Fruit fly (Drosophila melanogaster) whole organism, embryonic: ENCODE data around the gene Rab39.

Experiments
- CG10274 ChIP-seq: fragments of 200-800 bp; sonication (Bioruptor generic); optimal IDR thresholded peaks from 3 replicates; lab custom pipeline; 2017; ENCODE audit warnings: missing biosample characterization, mild to moderate bottlenecking, missing genetic modification characterization
- CG10543 ChIP-seq: fragments of 200-800 bp; sonication (Bioruptor generic); optimal IDR thresholded peaks from 3 replicates; lab custom pipeline; 2017; ENCODE audit warnings: missing biosample characterization, mild to moderate bottlenecking, missing genetic modification characterization, moderate library complexity
- CG10979 ChIP-seq: fragments of 200-800 bp; sonication (Bioruptor generic); optimal IDR thresholded peaks from 2 replicates; lab custom pipeline; 2018; ENCODE audit warnings: missing biosample characterization, mild to moderate bottlenecking, missing genetic modification characterization, moderate library complexity
- CG11504 ChIP-seq: fragments of 200-800 bp; sonication (Bioruptor generic); optimal IDR thresholded peaks from 3 replicates; lab custom pipeline; 2019; ENCODE audit warnings: missing biosample characterization, mild to moderate bottlenecking, missing genetic modification characterization, moderate library complexity
- CG12104 ChIP-seq: fragments of 200-800 bp; sonication (Bioruptor generic); optimal IDR thresholded peaks from 3 replicates; lab custom pipeline; 2016; ENCODE audit warnings: missing biosample characterization, missing genetic modification characterization
- CG12219 ChIP-seq: fragments of 200-800 bp; sonication (Bioruptor generic); optimal IDR thresholded peaks from 3 replicates; lab custom pipeline; 2018; ENCODE audit warnings: missing biosample characterization, mild to moderate bottlenecking, missing genetic modification characterization
- CG12659 ChIP-seq: fragments of 200-800 bp; sonication (Bioruptor generic); optimal IDR thresholded peaks from 3 replicates; lab custom pipeline; 2017; ENCODE audit warnings: mild to moderate bottlenecking, missing biosample characterization, missing genetic modification reagents, missing genetic modification characterization
- CG14667 ChIP-seq: fragments of 200-800 bp; sonication (Bioruptor generic); IDR thresholded peaks from 2 replicates; pipeline ENCODE4 v1.3.6; 2022; ENCODE audit warnings: missing biosample characterization, missing genetic modification characterization
- CG17361 ChIP-seq: fragments of 200-800 bp; sonication (Bioruptor generic); IDR thresholded peaks from 3 replicates; pipeline ENCODE4 v1.3.6; 2022; ENCODE audit warnings: missing biosample characterization, missing genetic modification characterization
- CG17612 ChIP-seq: fragments of 200-800 bp; sonication (Bioruptor generic); IDR thresholded peaks from 2 replicates; pipeline ENCODE4 v1.3.6; 2022; ENCODE audit warnings: missing biosample characterization, missing genetic modification characterization
- CG1792 ChIP-seq: fragments of 200-800 bp; sonication (Bioruptor generic); optimal IDR thresholded peaks from 2 replicates; lab custom pipeline; 2016; ENCODE audit warnings: missing biosample characterization, missing genetic modification characterization
- CG1832 ChIP-seq: fragments of 200-800 bp; sonication (Bioruptor generic); optimal IDR thresholded peaks from 2 replicates; lab custom pipeline; 2017; ENCODE audit warnings: missing biosample characterization, mild to moderate bottlenecking, missing genetic modification characterization, inconsistent platforms
- CG42726 ChIP-seq: fragments of 200-800 bp; sonication (Bioruptor generic); IDR thresholded peaks from 2 replicates; pipeline ENCODE4 v1.3.6; 2022; ENCODE audit warnings: missing biosample characterization, missing genetic modification characterization; ENCODE audit not compliant: partially characterized antibody
- CG7963 ChIP-seq: fragments of 200-800 bp; sonication (Bioruptor generic); IDR thresholded peaks from 3 replicates; pipeline ENCODE4 v1.3.6; 2022; ENCODE audit warnings: missing biosample characterization, missing genetic modification characterization; ENCODE audit not compliant: partially characterized antibody
- CG8281 ChIP-seq: fragments of 200-800 bp; sonication (Bioruptor generic); optimal IDR thresholded peaks from 2 replicates; lab custom pipeline; 2018; ENCODE audit warnings: missing biosample characterization, mild to moderate bottlenecking, missing genetic modification characterization, moderate library complexity
- CG9727 ChIP-seq: fragments of 200-800 bp; sonication (Bioruptor generic); optimal IDR thresholded peaks from 3 replicates; lab custom pipeline; 2017; ENCODE audit warnings: missing biosample characterization, mild to moderate bottlenecking, missing genetic modification characterization
- Hr51 ChIP-seq, 2 experiments: fragments of 200-800 bp; sonication (Bioruptor generic); optimal IDR thresholded peaks; 2 replicates in 1 of 2; 3 replicates in 1 of 2; lab custom pipeline; 2016 to 2018; ENCODE audit warnings: missing biosample characterization in 2 of 2, missing genetic modification characterization in 2 of 2, mild to moderate bottlenecking in 1 of 2, moderate library complexity in 1 of 2
- Lhr ChIP-seq: fragments of 200-800 bp; sonication (Bioruptor generic); optimal IDR thresholded peaks from 3 replicates; lab custom pipeline; 2017; ENCODE audit warnings: mild to moderate bottlenecking, missing biosample characterization, missing genetic modification reagents, missing genetic modification characterization
- Meics ChIP-seq: fragments of 200-800 bp; sonication (Bioruptor generic); optimal IDR thresholded peaks from 2 replicates; lab custom pipeline; 2017; ENCODE audit warnings: missing biosample characterization, mild to moderate bottlenecking, missing genetic modification characterization
- Mrtf ChIP-seq: fragments of 200-800 bp; sonication (Bioruptor generic); IDR thresholded peaks from 3 replicates; pipeline ENCODE4 v1.3.6; 2022; ENCODE audit warnings: missing biosample characterization, missing genetic modification characterization
- NC2α ChIP-seq: fragments of 200-800 bp; sonication (Bioruptor generic); optimal IDR thresholded peaks from 2 replicates; lab custom pipeline; 2016; ENCODE audit warnings: missing biosample characterization, missing genetic modification characterization
- NC2β ChIP-seq: fragments of 200-800 bp; sonication (Bioruptor generic); optimal IDR thresholded peaks from 2 replicates; lab custom pipeline; 2016; ENCODE audit warnings: missing biosample characterization, missing genetic modification characterization
- NK7.1 ChIP-seq: fragments of 200-800 bp; sonication (Bioruptor generic); optimal IDR thresholded peaks from 3 replicates; lab custom pipeline; 2016; ENCODE audit warnings: missing biosample characterization, missing genetic modification characterization
- Neu2 ChIP-seq: fragments of 200-800 bp; sonication (Bioruptor generic); optimal IDR thresholded peaks from 3 replicates; lab custom pipeline; 2016; ENCODE audit warnings: missing biosample characterization, missing genetic modification characterization, borderline replicate concordance
- Poxn ChIP-seq: fragments of 200-800 bp; sonication (Bioruptor generic); IDR thresholded peaks from 2 replicates; pipeline ENCODE4 v1.3.6; 2022; ENCODE audit warnings: missing biosample characterization, missing genetic modification characterization
- Ssrp ChIP-seq: fragments of 200-800 bp; sonication (Bioruptor generic); optimal IDR thresholded peaks from 2 replicates; lab custom pipeline; 2018; ENCODE audit warnings: missing biosample characterization, mild to moderate bottlenecking, missing genetic modification characterization, moderate library complexity
- aop ChIP-seq: fragments of 200-800 bp; sonication (Bioruptor generic); IDR thresholded peaks from 2 replicates; pipeline ENCODE4 v1.3.6; 2022; ENCODE audit warnings: missing biosample characterization, missing genetic modification characterization
- bigmax ChIP-seq: fragments of 200-800 bp; sonication (Bioruptor generic); optimal IDR thresholded peaks from 2 replicates; lab custom pipeline; 2018; ENCODE audit warnings: missing biosample characterization, mild to moderate bottlenecking, missing genetic modification characterization
- bsh ChIP-seq, 2 experiments: fragments of 200-800 bp; sonication (Bioruptor generic); optimal IDR thresholded peaks; 2 replicates each; lab custom pipeline; 2017 to 2018; ENCODE audit warnings: mild to moderate bottlenecking in 2 of 2, missing biosample characterization in 2 of 2, missing genetic modification characterization in 2 of 2, moderate library complexity in 1 of 2
- chinmo ChIP-seq: fragments of 200-800 bp; sonication (Bioruptor generic); IDR thresholded peaks from 4 replicates; pipeline ENCODE4 v1.3.6; 2022; ENCODE audit warnings: missing biosample characterization, missing genetic modification characterization; ENCODE audit not compliant: partially characterized antibody
- crc ChIP-seq: fragments of 200-800 bp; sonication (Bioruptor generic); optimal IDR thresholded peaks from 2 replicates; lab custom pipeline; 2016; ENCODE audit warnings: missing biosample characterization, missing genetic modification characterization
- danr ChIP-seq: fragments of 200-800 bp; sonication (Bioruptor generic); IDR thresholded peaks from 2 replicates; pipeline ENCODE4 v1.3.6; 2022; ENCODE audit warnings: missing biosample characterization, missing genetic modification characterization
- fu2 ChIP-seq: fragments of 200-800 bp; sonication (Bioruptor generic); optimal IDR thresholded peaks from 2 replicates; lab custom pipeline; 2016; ENCODE audit warnings: missing biosample characterization, missing genetic modification characterization
- gro ChIP-seq: fragments of 200-800 bp; sonication (Bioruptor generic); optimal IDR thresholded peaks from 2 replicates; lab custom pipeline; 2016; ENCODE audit warnings: missing biosample characterization, missing genetic modification characterization
- gt ChIP-seq: fragments of 200-800 bp; sonication (Bioruptor generic); IDR thresholded peaks from 2 replicates; pipeline ENCODE4 v1.3.6; 2022; ENCODE audit warnings: missing biosample characterization, missing genetic modification characterization
- hb ChIP-seq: fragments of 200-800 bp; sonication (Bioruptor generic); IDR thresholded peaks from 3 replicates; pipeline ENCODE4 v1.3.6; 2022; ENCODE audit warnings: missing biosample characterization, missing genetic modification characterization; ENCODE audit not compliant: partially characterized antibody
- her ChIP-seq: fragments of 200-800 bp; sonication (Bioruptor generic); optimal IDR thresholded peaks from 2 replicates; lab custom pipeline; 2016; ENCODE audit warnings: missing biosample characterization, missing genetic modification characterization
- klu ChIP-seq: fragments of 200-800 bp; sonication (Bioruptor generic); IDR thresholded peaks from 2 replicates; pipeline ENCODE4 v1.3.6; 2022; ENCODE audit warnings: missing biosample characterization, missing genetic modification characterization
- peb ChIP-seq: fragments of 200-800 bp; sonication (Bioruptor generic); IDR thresholded peaks from 2 replicates; pipeline ENCODE4 v1.3.6; 2022; ENCODE audit warnings: missing biosample characterization, missing genetic modification characterization
- psq ChIP-seq: fragments of 200-800 bp; sonication (Bioruptor generic); optimal IDR thresholded peaks from 2 replicates; lab custom pipeline; 2017; ENCODE audit warnings: missing biosample characterization, missing genetic modification characterization
- pzg ChIP-seq: fragments of 200-800 bp; sonication (Bioruptor generic); optimal IDR thresholded peaks from 3 replicates; lab custom pipeline; 2018; ENCODE audit warnings: missing biosample characterization, mild to moderate bottlenecking, missing genetic modification characterization, moderate library complexity
- sim ChIP-seq: fragments of 200-800 bp; sonication (Bioruptor generic); IDR thresholded peaks from 2 replicates; pipeline ENCODE4 v1.3.6; 2022; ENCODE audit warnings: missing biosample characterization, missing genetic modification characterization
- sr ChIP-seq: fragments of 200-800 bp; sonication (Bioruptor generic); IDR thresholded peaks from 3 replicates; pipeline ENCODE4 v1.3.6; 2022; ENCODE audit warnings: missing biosample characterization, missing genetic modification characterization
- stc ChIP-seq: fragments of 200-800 bp; sonication (Bioruptor generic); IDR thresholded peaks from 2 replicates; pipeline ENCODE4 v1.3.6; 2022; ENCODE audit warnings: missing biosample characterization, missing genetic modification characterization
- trh ChIP-seq: fragments of 200-800 bp; sonication (Bioruptor generic); optimal IDR thresholded peaks from 2 replicates; lab custom pipeline; 2016; ENCODE audit warnings: missing biosample characterization, missing genetic modification characterization
- zen ChIP-seq: fragments of 200-800 bp; sonication (Bioruptor generic); optimal IDR thresholded peaks from 3 replicates; lab custom pipeline; 2018; ENCODE audit warnings: missing biosample characterization, mild to moderate bottlenecking, missing genetic modification characterization, moderate library complexity
- zfh1 ChIP-seq: fragments of 200-800 bp; sonication (Bioruptor generic); IDR thresholded peaks from 3 replicates; pipeline ENCODE4 v1.3.6; 2022; ENCODE audit warnings: missing biosample characterization, missing genetic modification characterization

Gene Rab39

dm6 chrX:7705175-7706097 is 29.3 kb upstream of the Rab39 start (continued):
- peak; percentile 87 for TF ChIP-seq CG10274 (GFP tag; lab: Kevin White, UChicago)
- peak; percentile 81 for TF ChIP-seq fu2 (GFP tag; lab: Kevin White, UChicago)
- peak; percentile 98 for TF ChIP-seq CG9727 (GFP tag; lab: Kevin White, UChicago)
- no peak for TF ChIP-seq bigmax (GFP tag; lab: Kevin White, UChicago)
- peak; percentile 85; the same call in 1 of the 2 replicates for TF ChIP-seq klu (GFP tag; lab: Robert Waterston, UW)
- peak; percentile 78 for TF ChIP-seq NC2β
- TF ChIP-seq CG10543, result peak; percentile 94
- TF ChIP-seq CG14667 (GFP tag; lab: Robert Waterston, UW), result peak; percentile 78
- peak; percentile 58 for TF ChIP-seq crc
- TF ChIP-seq NK7.1 (GFP tag; lab: Kevin White, UChicago), result peak; percentile 59
- peak; percentile 13 for TF ChIP-seq pzg (GFP tag; lab: Kevin White, UChicago)
- peak; percentile 78 for TF ChIP-seq psq
- peak; percentile 99 for TF ChIP-seq CG17361 (GFP tag; lab: Robert Waterston, UW)
- peak; percentile 89 for TF ChIP-seq CG12219 (GFP tag; lab: Kevin White, UChicago)
- TF ChIP-seq CG1792 (GFP tag; lab: Kevin White, UChicago), result peak; percentile 54
- peak; percentile 33 for TF ChIP-seq NC2α (GFP tag; lab: Kevin White, UChicago)
- TF ChIP-seq zfh1 (GFP tag; lab: Robert Waterston, UW), result peak; percentile 87
- no peak for TF ChIP-seq CG7963 (GFP tag; lab: Robert Waterston, UW)
- peak; percentile 80 to 96 for TF ChIP-seq Hr51 (GFP tag; optimal IDR thresholded peaks at IDR 0.05; lab: Kevin White, UChicago)
- TF ChIP-seq CG8281, result peak; percentile 78
- peak; percentile 66 for TF ChIP-seq CG17612 (GFP tag; lab: Robert Waterston, UW)
- TF ChIP-seq her (GFP tag; lab: Kevin White, UChicago), result peak; percentile 48
- no peak for TF ChIP-seq hb (GFP tag; lab: Robert Waterston, UW)
- peak; percentile 93 for TF ChIP-seq CG12104 (GFP tag; lab: Kevin White, UChicago)
- peak; percentile 96 for TF ChIP-seq CG10979 (tag; lab: Kevin White, UChicago)
- TF ChIP-seq danr (GFP tag; lab: Robert Waterston, UW), result peak; percentile 78
- peak; percentile 59; the same call in 1 of the 2 replicates for TF ChIP-seq Poxn (GFP tag; lab: Robert Waterston, UW)
- TF ChIP-seq sr (GFP tag; lab: Robert Waterston, UW), result peak; percentile 52; the same call in 1 of the 3 replicates
- peak; percentile 69; the same call in 2 of the 4 replicates for TF ChIP-seq chinmo
- no peak for TF ChIP-seq CG42726 (GFP tag; lab: Robert Waterston, UW)
- TF ChIP-seq Lhr (GFP tag; lab: Kevin White, UChicago), result peak; percentile 84
- TF ChIP-seq peb (GFP tag; lab: Robert Waterston, UW), result peak; percentile 61; the same call in 1 of the 2 replicates
- TF ChIP-seq trh (GFP tag; lab: Kevin White, UChicago), result peak; percentile 77
- TF ChIP-seq Neu2 (GFP tag; lab: Kevin White, UChicago), result no peak
- peak; percentile 97 for TF ChIP-seq CG12659
- peak; percentile 42 for TF ChIP-seq gro (GFP tag; lab: Kevin White, UChicago)
- TF ChIP-seq CG1832, result no peak
- peak; percentile 96 for TF ChIP-seq Meics (GFP tag; lab: Kevin White, UChicago)
- TF ChIP-seq CG11504 (tag; lab: Kevin White, UChicago), result peak; percentile 95
- 0 out of 2 replicates have a peak, but pooled peaks have one; percentile 36 for TF ChIP-seq sim
- TF ChIP-seq gt (GFP tag; lab: Robert Waterston, UW), result peak; percentile 36; the same call in 1 of the 2 replicates
- TF ChIP-seq zen (tag; lab: Kevin White, UChicago), result peak; percentile 85
- no peak for TF ChIP-seq aop
- TF ChIP-seq Mrtf (GFP tag; lab: Robert Waterston, UW), result no peak; the same call in 1 of the 3 replicates
- peak; percentile 85 for TF ChIP-seq stc
- peak; percentile 69 to 95 for TF ChIP-seq bsh (GFP tag; optimal IDR thresholded peaks at IDR 0.05; lab: Kevin White, UChicago)
- peak; percentile 95 for TF ChIP-seq Ssrp (tag; lab: Kevin White, UChicago)
